Fruit fly (Drosophila melanogaster) whole organism, embryonic: ENCODE data around the gene CG33946.

Experiments
- Abd-B ChIP-seq: fragments of 200-800 bp; sonication (Bioruptor generic); optimal IDR thresholded peaks from 2 replicates; lab custom pipeline; 2018; ENCODE audit warnings: missing biosample characterization, mild to moderate bottlenecking, missing genetic modification characterization, moderate library complexity
- C15 ChIP-seq: fragments of 200-800 bp; sonication (Bioruptor generic); IDR thresholded peaks from 3 replicates; pipeline ENCODE4 v1.3.6; 2022; ENCODE audit warnings: missing biosample characterization, missing genetic modification characterization
- CG11085 ChIP-seq: fragments of 200-800 bp; sonication (Bioruptor generic); IDR thresholded peaks from 2 replicates; pipeline ENCODE4 v1.3.6; 2022; ENCODE audit warnings: missing biosample characterization, missing genetic modification characterization
- CG11696 ChIP-seq: fragments of 200-800 bp; sonication (Bioruptor generic); IDR thresholded peaks from 2 replicates; pipeline ENCODE4 v1.3.6; 2022; ENCODE audit warnings: missing biosample characterization, missing genetic modification characterization
- CG12104 ChIP-seq: fragments of 200-800 bp; sonication (Bioruptor generic); optimal IDR thresholded peaks from 3 replicates; lab custom pipeline; 2016; ENCODE audit warnings: missing biosample characterization, missing genetic modification characterization
- CG12299 ChIP-seq: fragments of 200-800 bp; sonication (Bioruptor generic); optimal IDR thresholded peaks from 2 replicates; lab custom pipeline; 2018; ENCODE audit warnings: missing biosample characterization, mild to moderate bottlenecking, missing genetic modification characterization
- CG17385 ChIP-seq: fragments of 200-800 bp; sonication (Bioruptor generic); optimal IDR thresholded peaks from 3 replicates; lab custom pipeline; 2018; ENCODE audit warnings: missing biosample characterization, mild to moderate bottlenecking, missing genetic modification characterization
- CG1832 ChIP-seq: fragments of 200-800 bp; sonication (Bioruptor generic); optimal IDR thresholded peaks from 2 replicates; lab custom pipeline; 2017; ENCODE audit warnings: missing biosample characterization, mild to moderate bottlenecking, missing genetic modification characterization, inconsistent platforms
- CG2116 ChIP-seq: fragments of 200-800 bp; sonication (Bioruptor generic); optimal IDR thresholded peaks from 3 replicates; lab custom pipeline; 2018; ENCODE audit warnings: missing biosample characterization, mild to moderate bottlenecking, missing genetic modification characterization
- CG2889 ChIP-seq: fragments of 200-800 bp; sonication (Bioruptor generic); IDR thresholded peaks from 3 replicates; pipeline ENCODE4 v1.3.6; 2022; ENCODE audit warnings: missing biosample characterization, missing genetic modification characterization
- CG30403 ChIP-seq: fragments of 200-800 bp; sonication (Bioruptor generic); optimal IDR thresholded peaks from 3 replicates; lab custom pipeline; 2016; ENCODE audit warnings: missing biosample characterization, missing genetic modification characterization
- CG3163 ChIP-seq: fragments of 200-800 bp; sonication (Bioruptor generic); optimal IDR thresholded peaks from 3 replicates; lab custom pipeline; 2016; ENCODE audit warnings: missing biosample characterization, missing genetic modification characterization
- CG4328 ChIP-seq: fragments of 200-800 bp; sonication (Bioruptor generic); optimal IDR thresholded peaks from 3 replicates; lab custom pipeline; 2017; ENCODE audit warnings: missing biosample characterization, missing genetic modification reagents, missing genetic modification characterization
- CG4854 ChIP-seq: fragments of 200-800 bp; sonication (Bioruptor generic); optimal IDR thresholded peaks from 2 replicates; lab custom pipeline; 2016; ENCODE audit warnings: missing biosample characterization, missing genetic modification characterization, inconsistent platforms
- CG6791 ChIP-seq: fragments of 200-800 bp; sonication (Bioruptor generic); IDR thresholded peaks from 3 replicates; pipeline ENCODE4 v1.3.6; 2022; ENCODE audit warnings: missing biosample characterization, missing genetic modification characterization; ENCODE audit not compliant: partially characterized antibody
- CG7372 ChIP-seq: fragments of 200-800 bp; sonication (Bioruptor generic); IDR thresholded peaks from 2 replicates; pipeline ENCODE4 v1.3.6; 2022; ENCODE audit warnings: missing biosample characterization, missing genetic modification characterization
- CG7786 ChIP-seq: fragments of 200-800 bp; sonication (Bioruptor generic); optimal IDR thresholded peaks from 2 replicates; lab custom pipeline; 2016; ENCODE audit warnings: missing biosample characterization, missing genetic modification characterization
- CG8388 ChIP-seq: fragments of 200-800 bp; sonication (Bioruptor generic); optimal IDR thresholded peaks from 2 replicates; lab custom pipeline; 2019; ENCODE audit warnings: missing biosample characterization, mild to moderate bottlenecking, missing genetic modification characterization, moderate library complexity
- Fer1 ChIP-seq: fragments of 200-800 bp; sonication (Bioruptor generic); optimal IDR thresholded peaks from 2 replicates; lab custom pipeline; 2017; ENCODE audit warnings: missing biosample characterization, mild to moderate bottlenecking, missing genetic modification characterization
- Fer3 ChIP-seq: fragments of 200-800 bp; sonication (Bioruptor generic); optimal IDR thresholded peaks from 2 replicates; lab custom pipeline; 2018; ENCODE audit warnings: missing biosample characterization, mild to moderate bottlenecking, missing genetic modification characterization, moderate library complexity
- H15 ChIP-seq: fragments of 200-800 bp; sonication (Bioruptor generic); IDR thresholded peaks from 3 replicates; pipeline ENCODE4 v1.3.6; 2022; ENCODE audit warnings: missing biosample characterization, missing genetic modification characterization
- HLH54F ChIP-seq: fragments of 200-800 bp; sonication (Bioruptor generic); optimal IDR thresholded peaks from 3 replicates; lab custom pipeline; 2016; ENCODE audit warnings: missing biosample characterization, missing genetic modification characterization
- NFAT ChIP-seq: fragments of 200-800 bp; sonication (Bioruptor generic); IDR thresholded peaks from 2 replicates; pipeline ENCODE4 v1.3.6; 2022; ENCODE audit warnings: missing biosample characterization, missing genetic modification characterization
- PHDP ChIP-seq: fragments of 200-800 bp; sonication (Bioruptor generic); optimal IDR thresholded peaks from 3 replicates; lab custom pipeline; 2018; ENCODE audit warnings: missing biosample characterization, mild to moderate bottlenecking, missing genetic modification characterization, moderate library complexity
- Taf1 ChIP-seq: fragments of 200-800 bp; sonication (Bioruptor generic); IDR thresholded peaks from 2 replicates; pipeline ENCODE4 v1.3.6; 2022; ENCODE audit warnings: missing biosample characterization, missing genetic modification characterization
- ab ChIP-seq: fragments of 200-800 bp; sonication (Bioruptor generic); optimal IDR thresholded peaks from 2 replicates; lab custom pipeline; 2016; ENCODE audit warnings: missing biosample characterization, missing genetic modification characterization
- bbx ChIP-seq: fragments of 200-800 bp; sonication (Bioruptor generic); IDR thresholded peaks from 2 replicates; pipeline ENCODE4 v1.3.6; 2022; ENCODE audit warnings: missing biosample characterization, missing genetic modification characterization; ENCODE audit not compliant: partially characterized antibody
- caup ChIP-seq: fragments of 200-800 bp; sonication (Bioruptor generic); optimal IDR thresholded peaks from 3 replicates; lab custom pipeline; 2017; ENCODE audit warnings: missing biosample characterization, mild to moderate bottlenecking, missing genetic modification characterization, moderate library complexity; ENCODE audit not compliant: severe bottlenecking
- chinmo ChIP-seq: fragments of 200-800 bp; sonication (Bioruptor generic); IDR thresholded peaks from 4 replicates; pipeline ENCODE4 v1.3.6; 2022; ENCODE audit warnings: missing biosample characterization, missing genetic modification characterization; ENCODE audit not compliant: partially characterized antibody
- chm ChIP-seq: fragments of 200-800 bp; sonication (Bioruptor generic); IDR thresholded peaks from 2 replicates; pipeline ENCODE4 v1.3.6; 2022; ENCODE audit warnings: missing biosample characterization, missing genetic modification characterization
- chn ChIP-seq: fragments of 200-800 bp; sonication (Bioruptor generic); optimal IDR thresholded peaks from 2 replicates; lab custom pipeline; 2016; ENCODE audit warnings: missing biosample characterization, missing genetic modification characterization
- ci ChIP-seq: fragments of 200-800 bp; sonication (Bioruptor generic); IDR thresholded peaks from 3 replicates; pipeline ENCODE4 v1.3.6; 2022; ENCODE audit warnings: missing biosample characterization, missing genetic modification characterization
- dm ChIP-seq: fragments of 200-800 bp; sonication (Bioruptor generic); optimal IDR thresholded peaks from 3 replicates; lab custom pipeline; 2016; ENCODE audit warnings: missing biosample characterization, missing genetic modification characterization
- esg ChIP-seq: fragments of 200-800 bp; sonication (Bioruptor generic); conservative IDR thresholded peaks from 2 replicates; pipeline ENCODE4 v1.3.6; 2022; ENCODE audit warnings: missing biosample characterization, missing genetic modification characterization
- hkb ChIP-seq, 2 experiments: fragments of 200-800 bp in 1 of 2; fragments of >200 bp in 1 of 2; sonication (Bioruptor generic) in 1 of 2; IDR thresholded peaks in 1 of 2; optimal IDR thresholded peaks in 1 of 2; 2 replicates each; pipeline versions ENCODE4 v1.3.6 to Lab custom; 2017 to 2022; ENCODE audit warnings: missing biosample characterization in 1 of 2, missing genetic modification characterization in 1 of 2
- kni ChIP-seq: fragments of 200-800 bp; sonication (Bioruptor generic); optimal IDR thresholded peaks from 3 replicates; lab custom pipeline; 2017; ENCODE audit warnings: mild to moderate bottlenecking, missing biosample characterization, missing genetic modification reagents, missing genetic modification characterization
- lilli ChIP-seq: fragments of 200-800 bp; sonication (Bioruptor generic); optimal IDR thresholded peaks from 3 replicates; lab custom pipeline; 2016; ENCODE audit warnings: missing biosample characterization, missing genetic modification characterization
- lmd ChIP-seq: fragments of 200-800 bp; sonication (Bioruptor generic); IDR thresholded peaks from 2 replicates; pipeline ENCODE4 v1.3.6; 2022; ENCODE audit warnings: missing biosample characterization, missing genetic modification characterization
- pros ChIP-seq: fragments of 200-800 bp; sonication (Bioruptor generic); optimal IDR thresholded peaks from 3 replicates; lab custom pipeline; 2019; ENCODE audit warnings: missing biosample characterization, mild to moderate bottlenecking, missing genetic modification characterization, moderate library complexity
- run ChIP-seq: fragments of 200-800 bp; sonication (Bioruptor generic); optimal IDR thresholded peaks from 3 replicates; lab custom pipeline; 2018; ENCODE audit warnings: missing biosample characterization, mild to moderate bottlenecking, missing genetic modification characterization
- salm ChIP-seq: fragments of 200-800 bp; sonication (Bioruptor generic); optimal IDR thresholded peaks from 2 replicates; lab custom pipeline; 2018; ENCODE audit warnings: missing biosample characterization, mild to moderate bottlenecking, missing genetic modification characterization
- seq ChIP-seq: fragments of 200-800 bp; sonication (Bioruptor generic); IDR thresholded peaks from 2 replicates; pipeline ENCODE4 v1.3.6; 2022; ENCODE audit warnings: missing biosample characterization, missing genetic modification characterization
- tna ChIP-seq: fragments of 200-800 bp; sonication (Bioruptor generic); IDR thresholded peaks from 2 replicates; pipeline ENCODE4 v1.3.6; 2022; ENCODE audit warnings: missing biosample characterization, missing genetic modification characterization; ENCODE audit not compliant: partially characterized antibody
- tup ChIP-seq: fragments of 200-800 bp; sonication (Bioruptor generic); optimal IDR thresholded peaks from 2 replicates; lab custom pipeline; 2016; ENCODE audit warnings: missing biosample characterization, mild to moderate bottlenecking, missing genetic modification characterization, moderate library complexity
- vnd ChIP-seq: fragments of 200-800 bp; sonication (Bioruptor generic); IDR thresholded peaks from 3 replicates; pipeline ENCODE4 v1.3.6; 2022; ENCODE audit warnings: missing biosample characterization, missing genetic modification characterization; ENCODE audit not compliant: partially characterized antibody
- wek ChIP-seq: fragments of 200-800 bp; sonication (Bioruptor generic); optimal IDR thresholded peaks from 3 replicates; lab custom pipeline; 2018; ENCODE audit warnings: missing biosample characterization, mild to moderate bottlenecking, missing genetic modification characterization, moderate library complexity
- yki ChIP-seq: fragments of >200 bp; optimal IDR thresholded peaks from 3 replicates; lab custom pipeline; 2018
- zen ChIP-seq: fragments of 200-800 bp; sonication (Bioruptor generic); optimal IDR thresholded peaks from 3 replicates; lab custom pipeline; 2018; ENCODE audit warnings: missing biosample characterization, mild to moderate bottlenecking, missing genetic modification characterization, moderate library complexity

The CG33946 gene

DNA sequence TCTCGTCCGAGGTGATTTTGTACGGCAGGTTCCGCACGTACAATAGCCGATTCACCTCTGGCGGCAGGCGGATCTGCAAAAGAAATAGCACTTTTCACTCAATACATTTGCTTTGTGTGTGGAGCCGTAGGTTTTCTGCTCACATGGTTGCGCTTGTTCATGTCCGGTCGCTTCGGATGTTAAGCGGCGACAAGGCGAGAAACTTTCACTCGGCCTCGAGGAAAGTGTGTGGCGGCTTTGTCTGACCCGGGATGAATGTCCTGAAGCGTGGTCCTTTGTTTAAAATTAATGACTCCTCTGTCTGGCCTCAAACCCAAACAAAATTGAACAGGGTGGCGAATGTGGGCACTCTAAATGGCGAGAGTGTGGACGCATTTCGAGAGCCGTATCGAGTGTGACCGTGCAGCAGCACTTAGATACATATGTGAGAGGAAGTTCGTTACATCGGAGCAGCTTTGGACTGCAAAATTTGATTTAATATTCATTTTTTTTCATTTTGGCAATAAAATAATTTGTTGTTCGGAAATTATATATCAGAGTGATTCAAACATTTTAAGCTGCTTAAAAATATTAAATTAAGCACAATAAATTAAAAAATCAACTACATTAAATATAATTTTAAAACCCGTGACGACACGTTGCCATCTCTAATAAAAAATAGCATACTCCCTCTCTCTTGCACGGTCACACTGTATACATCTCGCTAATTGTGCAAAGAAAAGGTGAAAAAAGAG is 27.4 kb upstream of the CG33946 start, which contains the start of the genes Sf3b6 and Tnpo (continued):
- TF ChIP-seq pros (GFP tag; lab: Kevin White, UChicago), result no peak
- no peak for TF ChIP-seq yki (lab: Kevin White, UChicago)
- no peak for TF ChIP-seq CG8388 (GFP tag; lab: Kevin White, UChicago)
- TF ChIP-seq CG4854 (GFP tag; lab: Kevin White, UChicago), result peak; percentile 56
- TF ChIP-seq wek (GFP tag; lab: Kevin White, UChicago), result no peak
- no peak for TF ChIP-seq tna
- TF ChIP-seq CG6791 (GFP tag; lab: Robert Waterston, UW), result peak; percentile 43; the same call in 1 of the 3 replicates
- TF ChIP-seq kni, result no peak
- TF ChIP-seq Fer3 (tag; lab: Kevin White, UChicago), result no peak
- TF ChIP-seq chinmo (GFP tag; lab: Robert Waterston, UW), result no peak
- TF ChIP-seq Abd-B, result no peak
- TF ChIP-seq CG2116 (GFP tag; lab: Kevin White, UChicago), result peak; percentile 69
- no peak for TF ChIP-seq CG12299 (tag; lab: Kevin White, UChicago)
- no peak for TF ChIP-seq ab (GFP tag; lab: Kevin White, UChicago)
- peak; percentile 13; the same call in 1 of the 3 replicates for TF ChIP-seq C15
- TF ChIP-seq H15 (GFP tag; lab: Robert Waterston, UW), result peak; percentile 69; the same call in 2 of the 3 replicates
- 0 out of 2 replicates have a peak, but pooled peaks have one; percentile 17 for TF ChIP-seq bbx (GFP tag; lab: Robert Waterston, UW)
- TF ChIP-seq zen (tag; lab: Kevin White, UChicago), result peak; percentile 83
- TF ChIP-seq chm (GFP tag; lab: Robert Waterston, UW), result peak; percentile 56; the same call in 1 of the 2 replicates
- peak; percentile 55; the same call in 1 of the 3 replicates for TF ChIP-seq vnd (GFP tag; lab: Robert Waterston, UW)
- TF ChIP-seq NFAT, result peak; percentile 79
- TF ChIP-seq CG7372, result peak; percentile 80
- TF ChIP-seq CG30403 (GFP tag; lab: Kevin White, UChicago), result peak; percentile 95
- peak; percentile 21 for TF ChIP-seq tup (GFP tag; lab: Kevin White, UChicago)
- peak; percentile 63 for TF ChIP-seq CG11085 (GFP tag; lab: Robert Waterston, UW)
- TF ChIP-seq CG11696 (GFP tag; lab: Robert Waterston, UW), result peak; percentile 31; the same call in 1 of the 2 replicates
- no peak for TF ChIP-seq CG1832
- TF ChIP-seq dm (GFP tag; lab: Kevin White, UChicago), result peak; percentile 60
- peak; percentile 82 for TF ChIP-seq CG4328
- peak; percentile 85 for TF ChIP-seq lmd (GFP tag; lab: Robert Waterston, UW)
- TF ChIP-seq hkb (optimal IDR thresholded peaks at IDR 0.05; lab: Kevin White, UChicago), result no peak
- peak; percentile 72 for TF ChIP-seq hkb (GFP tag; IDR thresholded peaks at IDR 0.05; lab: Robert Waterston, UW)
- TF ChIP-seq esg, result peak; percentile 86
- TF ChIP-seq run, result no peak
- TF ChIP-seq chn (GFP tag; lab: Kevin White, UChicago), result peak; percentile 66
- TF ChIP-seq salm, result no peak
- TF ChIP-seq HLH54F (GFP tag; lab: Kevin White, UChicago), result peak; percentile 77
- peak; percentile 68; the same call in 1 of the 2 replicates for TF ChIP-seq Taf1 (GFP tag; lab: Robert Waterston, UW)
- peak; percentile 40; the same call in 1 of the 3 replicates for TF ChIP-seq CG2889 (GFP tag; lab: Robert Waterston, UW)
- peak; percentile 84 for TF ChIP-seq CG12104 (GFP tag; lab: Kevin White, UChicago)
- peak; percentile 70 for TF ChIP-seq Fer1
- TF ChIP-seq lilli (GFP tag; lab: Kevin White, UChicago), result peak; percentile 87
- TF ChIP-seq seq (GFP tag; lab: Robert Waterston, UW), result peak; percentile 77
- TF ChIP-seq CG3163 (GFP tag; lab: Kevin White, UChicago), result peak; percentile 16
- peak; percentile 73 for TF ChIP-seq caup
- peak; percentile 73; the same call in 2 of the 3 replicates for TF ChIP-seq ci (GFP tag; lab: Robert Waterston, UW)
- no peak for TF ChIP-seq PHDP (tag; lab: Kevin White, UChicago)
- TF ChIP-seq CG7786 (GFP tag; lab: Kevin White, UChicago), result peak; percentile 41
- TF ChIP-seq CG17385 (GFP tag; lab: Kevin White, UChicago), result no peak
